Worm (Caenorhabditis elegans) whole organism, young adult: ENCODE measurements around the gene F46B6.12.

ENCODE experiments used
- B0019.2 ChIP-seq: fragments of 200-800 bp; sonication (Bioruptor generic); conservative IDR thresholded peaks from 2 replicates; pipeline ENCODE4 v1.3.6; 2022; ENCODE audit warnings: missing genetic modification reagents, missing genetic modification characterization, missing compliant biosample characterization
- B0035.1 ChIP-seq: sonication (generic microtip); optimal IDR thresholded peaks from 2 replicates; lab custom pipeline; 2016; ENCODE audit warnings: missing genetic modification characterization, mild to moderate bottlenecking, missing compliant biosample characterization, missing genotype, missing genetic modification reagents
- B0261.1 ChIP-seq: sonication (generic microtip); optimal IDR thresholded peaks from 2 replicates; lab custom pipeline; 2016; ENCODE audit warnings: mild to moderate bottlenecking, missing genetic modification characterization, moderate library complexity, missing compliant biosample characterization
- C06A6.2 ChIP-seq: fragments of 200-800 bp; sonication (Bioruptor generic); conservative IDR thresholded peaks from 2 replicates; pipeline ENCODE4 v1.3.6; 2022; ENCODE audit warnings: missing genetic modification characterization, missing compliant biosample characterization
- C17E4.6 ChIP-seq: fragments of 200-800 bp; sonication (Bioruptor generic); IDR thresholded peaks from 2 replicates; pipeline ENCODE4 v1.3.6; 2022; ENCODE audit warnings: missing genetic modification reagents, missing genetic modification characterization, missing compliant biosample characterization
- D2030.7 ChIP-seq: fragments of 200-800 bp; sonication (Bioruptor generic); IDR thresholded peaks from 2 replicates; pipeline ENCODE4 v1.3.6; 2022; ENCODE audit warnings: missing genetic modification reagents, missing genetic modification characterization, missing compliant biosample characterization
- F23B12.7 ChIP-seq: sonication (generic microtip); optimal IDR thresholded peaks from 2 replicates; lab custom pipeline; 2017; ENCODE audit warnings: missing genetic modification characterization, mild to moderate bottlenecking, missing compliant biosample characterization, antibody characterized with exemption, moderate library complexity; ENCODE audit not compliant: insufficient read depth
- F37B4.10 ChIP-seq: fragments of 200-800 bp; sonication (Bioruptor generic); IDR thresholded peaks from 2 replicates; pipeline ENCODE4 v1.3.6; 2022; ENCODE audit warnings: missing genetic modification characterization, missing compliant biosample characterization
- F52B5.7 ChIP-seq: sonication (generic microtip); optimal IDR thresholded peaks from 2 replicates; lab custom pipeline; 2016; ENCODE audit warnings: mild to moderate bottlenecking, missing genetic modification characterization, missing compliant biosample characterization
- F55B11.4 ChIP-seq: sonication (generic microtip); optimal IDR thresholded peaks from 2 replicates; lab custom pipeline; 2016; ENCODE audit warnings: missing compliant biosample characterization, missing genetic modification characterization, borderline replicate concordance; ENCODE audit not compliant: insufficient read depth
- F57A8.1 ChIP-seq: fragments of 200-800 bp; sonication (Bioruptor generic); optimal IDR thresholded peaks from 2 replicates; lab custom pipeline; 2018; ENCODE audit warnings: mild to moderate bottlenecking, missing genetic modification characterization, moderate library complexity, missing compliant biosample characterization
- Y56A3A.18 ChIP-seq: fragments of 200-800 bp; sonication (Bioruptor generic); IDR thresholded peaks from 2 replicates; pipeline ENCODE4 v1.3.6; 2022; ENCODE audit warnings: missing genetic modification reagents, missing genetic modification characterization, missing compliant biosample characterization
- Y67H2A.10 ChIP-seq: fragments of 200-800 bp; sonication (Bioruptor generic); conservative IDR thresholded peaks from 2 replicates; pipeline ENCODE4 v1.3.6; 2022; ENCODE audit warnings: missing genetic modification reagents, missing genetic modification characterization, missing compliant biosample characterization
- Y79H2A.3 ChIP-seq: fragments of 200-800 bp; sonication (Bioruptor generic); conservative IDR thresholded peaks from 2 replicates; pipeline ENCODE4 v1.3.6; 2022; ENCODE audit warnings: missing genetic modification reagents, missing genetic modification characterization, missing compliant biosample characterization
- Y95B8A.8 ChIP-seq: fragments of 200-800 bp; sonication (Bioruptor generic); IDR thresholded peaks from 2 replicates; pipeline ENCODE4 v1.3.6; 2022; ENCODE audit warnings: missing genetic modification reagents, missing genetic modification characterization, missing compliant biosample characterization
- aptf-2 ChIP-seq: fragments of 200-800 bp; sonication (Bioruptor generic); conservative IDR thresholded peaks from 2 replicates; pipeline ENCODE4 v1.3.6; 2022; ENCODE audit warnings: missing genetic modification reagents, missing genetic modification characterization, missing compliant biosample characterization
- atf-7 ChIP-seq: sonication (generic microtip); optimal IDR thresholded peaks from 2 replicates; lab custom pipeline; 2017; ENCODE audit warnings: mild to moderate bottlenecking, missing genetic modification characterization, missing compliant biosample characterization
- bed-1 ChIP-seq: fragments of 200-800 bp; sonication (Bioruptor generic); IDR thresholded peaks from 2 replicates; pipeline ENCODE4 v1.3.6; 2022; ENCODE audit warnings: missing genetic modification reagents, missing genetic modification characterization, missing compliant biosample characterization
- ccch-3 ChIP-seq: fragments of 200-800 bp; sonication (Bioruptor generic); optimal IDR thresholded peaks from 2 replicates; lab custom pipeline; 2018; ENCODE audit warnings: mild to moderate bottlenecking, missing genetic modification characterization, missing compliant biosample characterization
- cebp-1 ChIP-seq, 2 experiments: fragments of 200-800 bp in 1 of 2; sonication (Bioruptor generic) in 1 of 2; sonication (generic microtip) in 1 of 2; IDR thresholded peaks in 1 of 2; optimal IDR thresholded peaks in 1 of 2; 2 replicates each; pipeline versions ENCODE4 v1.3.6 to Lab custom; 2017 to 2022; ENCODE audit warnings: missing compliant biosample characterization in 2 of 2, missing genetic modification characterization in 2 of 2, mild to moderate bottlenecking in 1 of 2, missing genetic modification reagents in 1 of 2, moderate library complexity in 1 of 2
- dox-1 ChIP-seq: fragments of 200-800 bp; sonication (Bioruptor generic); IDR thresholded peaks from 2 replicates; pipeline ENCODE4 v1.3.6; 2022; ENCODE audit warnings: missing genetic modification reagents, missing genetic modification characterization, missing compliant biosample characterization
- dpff-1 ChIP-seq: sonication (generic microtip); optimal IDR thresholded peaks from 2 replicates; lab custom pipeline; 2017; ENCODE audit warnings: mild to moderate bottlenecking, missing genetic modification characterization, missing compliant biosample characterization
- dpl-1 ChIP-seq: fragments of 150-350 bp; optimal IDR thresholded peaks from 2 replicates; lab custom pipeline; 2014; ENCODE audit warnings: missing biosample characterization, missing genetic modification reagents, missing genetic modification characterization
- egl-18 ChIP-seq: fragments of 200-800 bp; sonication (Bioruptor generic); IDR thresholded peaks from 2 replicates; pipeline ENCODE4 v1.3.6; 2022; ENCODE audit warnings: missing genetic modification reagents, missing genetic modification characterization, missing compliant biosample characterization
- egrh-3 ChIP-seq: fragments of 200-800 bp; sonication (Bioruptor generic); IDR thresholded peaks from 2 replicates; pipeline ENCODE4 v1.3.6; 2022; ENCODE audit warnings: missing genetic modification reagents, missing genetic modification characterization, missing compliant biosample characterization
- him-1 ChIP-seq: sonication (generic microtip); optimal IDR thresholded peaks from 2 replicates; lab custom pipeline; 2016; ENCODE audit warnings: missing genotype, missing genetic modification reagents, missing genetic modification characterization, missing compliant biosample characterization
- hlh-12 ChIP-seq: sonication (generic microtip); optimal IDR thresholded peaks from 2 replicates; lab custom pipeline; 2016; ENCODE audit warnings: missing genetic modification characterization, missing compliant biosample characterization
- hlh-26 ChIP-seq: fragments of 200-800 bp; sonication (Bioruptor generic); conservative IDR thresholded peaks from 2 replicates; pipeline ENCODE4 v1.3.6; 2022; ENCODE audit warnings: missing genetic modification reagents, missing genetic modification characterization, missing compliant biosample characterization
- hmg-20 ChIP-seq: fragments of 200-800 bp; sonication (Bioruptor generic); IDR thresholded peaks from 2 replicates; pipeline ENCODE4 v1.3.6; 2022; ENCODE audit warnings: missing genetic modification reagents, missing genetic modification characterization, missing compliant biosample characterization
- hrde-1 ChIP-seq: sonication (generic microtip); optimal IDR thresholded peaks from 2 replicates; lab custom pipeline; 2016; ENCODE audit warnings: missing genetic modification characterization, mild to moderate bottlenecking, missing compliant biosample characterization, moderate library complexity, missing genotype, missing genetic modification reagents, borderline replicate concordance
- let-607 ChIP-seq, 2 experiments: fragments of 200-800 bp in 1 of 2; sonication (Bioruptor generic) in 1 of 2; sonication (generic microtip) in 1 of 2; optimal IDR thresholded peaks; 2 replicates each; lab custom pipeline; 2016 to 2018; ENCODE audit warnings: mild to moderate bottlenecking in 2 of 2, missing compliant biosample characterization in 2 of 2, missing genetic modification characterization in 2 of 2, moderate library complexity in 2 of 2, missing genotype in 1 of 2
- lin-35 ChIP-seq, 3 experiments: fragments of 150-350 bp in 2 of 3; sonication (generic microtip) in 1 of 3; optimal IDR thresholded peaks; 2 replicates each; lab custom pipeline; 2014 to 2018; ENCODE audit warnings: missing biosample characterization in 3 of 3, missing genetic modification characterization in 3 of 3, missing genetic modification reagents in 3 of 3
- madf-3 ChIP-seq: fragments of 200-800 bp; sonication (Bioruptor generic); IDR thresholded peaks from 2 replicates; pipeline ENCODE4 v1.3.6; 2022; ENCODE audit warnings: missing genetic modification reagents, missing genetic modification characterization, missing compliant biosample characterization
- mel-28 ChIP-seq: sonication (generic microtip); optimal IDR thresholded peaks from 2 replicates; lab custom pipeline; 2016; ENCODE audit warnings: borderline replicate concordance, mild to moderate bottlenecking, missing genetic modification characterization, missing compliant biosample characterization
- nhr-90 ChIP-seq: sonication (generic microtip); optimal IDR thresholded peaks from 2 replicates; lab custom pipeline; 2016; ENCODE audit warnings: missing genotype, mild to moderate bottlenecking, missing genetic modification characterization, missing compliant biosample characterization
- pha-4 ChIP-seq: fragments of 150-350 bp; sonication (generic microtip); optimal IDR thresholded peaks from 2 replicates; lab custom pipeline; 2014; ENCODE audit warnings: missing biosample characterization, missing genetic modification reagents, missing genetic modification characterization
- rcor-1 ChIP-seq: fragments of 200-800 bp; sonication (Bioruptor generic); IDR thresholded peaks from 2 replicates; pipeline ENCODE4 v1.3.6; 2022; ENCODE audit warnings: missing genetic modification reagents, missing genetic modification characterization, missing compliant biosample characterization
- rec-8 ChIP-seq, 2 experiments: sonication (generic microtip); optimal IDR thresholded peaks; 2 replicates each; lab custom pipeline; 2016; ENCODE audit warnings: mild to moderate bottlenecking in 2 of 2, missing genetic modification characterization in 2 of 2, missing genetic modification reagents in 2 of 2, missing genotype in 2 of 2, missing biosample characterization in 1 of 2, missing compliant biosample characterization in 1 of 2, moderate library complexity in 1 of 2
- snpc-1.3 ChIP-seq: sonication (generic microtip); optimal IDR thresholded peaks from 2 replicates; lab custom pipeline; 2017; ENCODE audit warnings: missing genetic modification characterization, mild to moderate bottlenecking, missing compliant biosample characterization, antibody characterized with exemption, moderate library complexity, missing genotype, missing genetic modification reagents; ENCODE audit not compliant: insufficient read depth
- somi-1 ChIP-seq: fragments of 200-800 bp; sonication (Bioruptor generic); optimal IDR thresholded peaks from 2 replicates; lab custom pipeline; 2018; ENCODE audit warnings: mild to moderate bottlenecking, missing genetic modification characterization, missing compliant biosample characterization
- tbp1 ChIP-seq: fragments of 200-800 bp; sonication (Bioruptor generic); optimal IDR thresholded peaks from 2 replicates; lab custom pipeline; 2018; ENCODE audit warnings: mild to moderate bottlenecking, missing genetic modification characterization, missing compliant biosample characterization
- xnd-1 ChIP-seq: sonication (generic microtip); optimal IDR thresholded peaks from 2 replicates; lab custom pipeline; 2016; ENCODE audit warnings: missing genotype, missing genetic modification reagents, missing genetic modification characterization, missing compliant biosample characterization
- ztf-22 ChIP-seq: fragments of 200-800 bp; sonication (Bioruptor generic); optimal IDR thresholded peaks from 2 replicates; lab custom pipeline; 2018; ENCODE audit warnings: mild to moderate bottlenecking, missing genetic modification characterization, moderate library complexity, missing compliant biosample characterization
- ztf-25 ChIP-seq: fragments of 200-800 bp; sonication (Bioruptor generic); IDR thresholded peaks from 2 replicates; pipeline ENCODE4 v1.3.6; 2022; ENCODE audit warnings: missing genetic modification reagents, missing genetic modification characterization, missing compliant biosample characterization
- ztf-3 ChIP-seq: fragments of 200-800 bp; sonication (Bioruptor generic); optimal IDR thresholded peaks from 2 replicates; lab custom pipeline; 2018; ENCODE audit warnings: mild to moderate bottlenecking, missing genetic modification characterization, missing compliant biosample characterization
- ztf-6 ChIP-seq: fragments of 200-800 bp; sonication (Bioruptor generic); IDR thresholded peaks from 2 replicates; pipeline ENCODE4 v1.3.6; 2022; ENCODE audit warnings: missing genetic modification reagents, missing genetic modification characterization, missing compliant biosample characterization

Gene F46B6.12

DNA sequence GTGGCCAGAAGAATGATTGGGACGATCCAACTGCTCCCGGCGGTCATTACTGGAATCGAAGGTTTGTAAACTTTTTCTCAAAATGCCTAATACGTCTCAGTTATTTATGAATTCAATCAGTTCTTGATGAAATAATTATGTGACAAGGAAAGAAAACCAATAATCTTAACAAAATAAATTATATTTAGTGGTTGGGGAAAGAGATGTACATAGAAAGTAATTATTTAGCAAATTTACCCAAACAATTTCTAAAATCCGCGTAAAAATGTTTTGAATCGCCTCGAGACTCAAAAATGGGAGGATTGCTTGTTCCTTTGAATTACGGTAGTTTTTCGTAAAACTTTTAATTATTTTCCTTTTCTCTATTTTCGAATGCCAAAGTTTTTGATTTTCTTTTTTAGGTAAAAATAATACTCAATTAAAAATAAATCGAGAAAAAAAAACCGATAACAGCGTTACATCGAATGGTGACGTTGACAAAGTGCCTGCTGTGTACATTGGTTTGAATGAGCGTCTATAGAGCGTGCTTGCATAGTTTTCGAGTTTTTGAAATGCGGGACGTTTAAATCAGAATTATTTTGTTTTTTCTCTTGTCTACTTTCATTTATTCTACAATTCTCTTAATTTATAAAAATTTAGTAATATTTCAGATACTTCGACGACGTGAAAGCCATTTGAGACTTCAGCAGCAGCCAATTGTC is 46.0 kb downstream of the F46B6.12 start, which contains the start of the genes aagr-3 and drap-1 (continued):
- TF ChIP-seq atf-7 (tag; lab: Kevin White, UChicago) (no peak), Y67H2A.10 (GFP tag; lab: Robert Waterston, UW) (no peak), F37B4.10 (GFP tag; lab: Robert Waterston, UW) (no peak), C17E4.6 (GFP tag; lab: Robert Waterston, UW) (no peak), pha-4 (tag; lab: Kevin White, UChicago) (no peak), C06A6.2 (GFP tag; lab: Robert Waterston, UW) (no peak), egrh-3 (GFP tag; lab: Robert Waterston, UW) (no peak), B0261.1 (tag; lab: Kevin White, UChicago) (no peak), lin-35 (GFP tag; optimal IDR thresholded peaks at IDR 0.05; lab: Kevin White, UChicago) (no peak), dpff-1 (tag; lab: Kevin White, UChicago) (no peak), somi-1 (GFP tag; lab: Kevin White, UChicago) (no peak), aptf-2 (no peak), hmg-20 (GFP tag; lab: Robert Waterston, UW) (no peak), xnd-1 (tag; lab: Kevin White, UChicago) (no peak), Y56A3A.18 (GFP tag; lab: Robert Waterston, UW) (no peak), let-607 (tag; optimal IDR thresholded peaks at IDR 0.05; lab: Kevin White, UChicago) (no peak), Y95B8A.8 (no peak), ztf-22 (GFP tag; lab: Kevin White, UChicago) (no peak), dpl-1 (peak; percentile 10), F57A8.1 (GFP tag; lab: Kevin White, UChicago) (no peak), hlh-26 (GFP tag; lab: Robert Waterston, UW) (no peak), Y79H2A.3 (GFP tag; lab: Robert Waterston, UW) (no peak), snpc-1.3 (tag; lab: Kevin White, UChicago) (no peak), ztf-3 (GFP tag; lab: Kevin White, UChicago) (no peak), mel-28 (no peak), cebp-1 (GFP tag; IDR thresholded peaks at IDR 0.05; lab: Robert Waterston, UW) (no peak), cebp-1 (tag; optimal IDR thresholded peaks at IDR 0.05; lab: Kevin White, UChicago) (peak; percentile 40), F23B12.7 (tag; lab: Kevin White, UChicago) (no peak), dox-1 (GFP tag; lab: Robert Waterston, UW) (peak; percentile 14; the same call in 1 of the 2 replicates), bed-1 (no peak), egl-18 (GFP tag; lab: Robert Waterston, UW) (no peak), him-1 (tag; lab: Kevin White, UChicago) (no peak), nhr-90 (tag; lab: Kevin White, UChicago) (no peak), tbp1 (peak; percentile 0), D2030.7 (GFP tag; lab: Robert Waterston, UW) (0 out of 2 replicates have a peak, but pooled peaks have one; percentile 17), B0035.1 (no peak), B0019.2 (no peak), madf-3 (GFP tag; lab: Robert Waterston, UW) (no peak), F55B11.4 (tag; lab: Kevin White, UChicago) (no peak), hlh-12 (no peak), F52B5.7 (tag; lab: Kevin White, UChicago) (no peak), rec-8 (tag; optimal IDR thresholded peaks at IDR 0.05; lab: Kevin White, UChicago) (no peak), ztf-25 (GFP tag; lab: Robert Waterston, UW) (no peak), rcor-1 (no peak), hrde-1 (no peak), ztf-6 (GFP tag; lab: Robert Waterston, UW) (no peak), ccch-3 (no peak)
